Worm (Caenorhabditis elegans): ENCODE measurements around the gene ZK402.1.

ZK402.1 gene

ce11 chrX:1441602-1442183, 37.6 kb downstream of the ZK402.1 start:
- TF ChIP-seq elt-4 (tag; optimal IDR thresholded peaks at IDR 0.05) (peak; percentile 41), ceh-24 (tag; optimal IDR thresholded peaks at IDR 0.05) (no peak), tbx-7 (tag; optimal IDR thresholded peaks at IDR 0.05) (no peak)

- no peak for TF ChIP-seq pat-9 (tag; optimal IDR thresholded peaks at IDR 0.05)
- TF ChIP-seq Y22D7AL.16 (tag; optimal IDR thresholded peaks at IDR 0.05): peak; percentile 3
Observed at ce11 chrX:1443556-1444243, 39.6 kb downstream of the ZK402.1 start.

DNA sequence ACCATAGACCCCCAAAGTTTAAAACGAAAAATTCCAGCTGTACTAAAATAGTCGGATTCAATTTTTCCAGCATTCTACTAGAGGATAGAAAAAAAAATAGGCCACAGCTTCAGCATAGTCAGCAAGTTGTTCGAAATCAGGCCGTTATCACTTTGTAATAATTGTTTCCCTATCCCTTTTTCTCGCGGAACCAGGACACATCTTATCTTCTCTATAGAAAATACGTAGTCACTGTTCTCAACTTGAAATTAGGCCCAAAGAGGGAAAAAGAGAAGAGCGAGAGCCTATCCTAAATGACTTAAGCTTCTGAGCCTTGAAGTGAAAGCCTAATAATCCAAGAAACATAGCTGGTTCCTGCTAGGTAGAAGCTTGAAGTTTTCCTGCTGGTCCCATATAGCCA, 41.6 kb downstream of the ZK402.1 start:
- TF ChIP-seq ets-4 (tag; optimal IDR thresholded peaks at IDR 0.05) (no peak), gmeb-2 (tag; optimal IDR thresholded peaks at IDR 0.05) (no peak), ama-1 (optimal IDR thresholded peaks at IDR 0.05) (peak; percentile 2), F13H6.1 (tag; optimal IDR thresholded peaks at IDR 0.05) (no peak), ceh-24 (tag; optimal IDR thresholded peaks at IDR 0.05) (no peak), ceh-22 (tag; optimal IDR thresholded peaks at IDR 0.05) (no peak), ztf-16 (tag; optimal IDR thresholded peaks at IDR 0.05) (no peak)

DNA sequence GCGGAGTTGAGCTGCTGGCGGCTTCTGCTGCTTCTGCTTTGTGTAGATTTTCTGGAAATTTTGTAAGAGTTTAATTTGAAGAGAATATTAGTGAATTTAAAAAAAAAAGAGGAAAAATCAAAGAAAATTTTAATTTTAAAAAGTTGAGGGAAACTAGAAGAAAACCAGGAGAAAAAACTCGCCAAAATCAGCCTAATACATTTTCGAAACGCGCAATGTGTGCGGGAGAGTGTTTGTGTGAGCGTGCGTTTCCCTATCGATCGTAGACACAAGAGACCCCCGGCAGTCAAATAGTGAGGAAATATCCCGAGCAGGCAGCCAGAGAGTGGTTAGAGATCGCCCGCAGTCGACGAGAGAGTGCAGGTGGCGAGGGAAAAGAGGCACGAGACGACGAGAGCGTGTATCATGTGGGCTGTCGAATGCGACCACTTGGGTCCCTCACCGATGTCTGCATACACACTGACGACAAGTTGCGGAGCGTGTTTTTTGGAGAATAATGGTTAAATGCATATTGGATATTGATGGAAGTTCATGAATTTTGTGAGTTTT, 42.6 kb downstream of the ZK402.1 start, which contains the start of gene zfp-3:
TSS of gene zfp-3 (minus strand) at position 51 of the 549 bp plus-strand sequence.
- TF ChIP-seq ceh-48 (tag; optimal IDR thresholded peaks at IDR 0.05): peak; percentile 83
- no peak for TF ChIP-seq ttx-3 (tag; optimal IDR thresholded peaks at IDR 0.05)
- peak; percentile 25 for TF ChIP-seq unc-86 (tag; optimal IDR thresholded peaks at IDR 0.05)
- TF ChIP-seq ceh-22 (tag; optimal IDR thresholded peaks at IDR 0.05): no peak
- peak; percentile 29 for TF ChIP-seq lim-6 (tag; optimal IDR thresholded peaks at IDR 0.05)
- TF ChIP-seq nhr-11 (tag; optimal IDR thresholded peaks at IDR 0.05): no peak
- TF ChIP-seq hlh-8 (tag; optimal IDR thresholded peaks at IDR 0.05): peak; percentile 32
- TF ChIP-seq tbx-2 (tag; optimal IDR thresholded peaks at IDR 0.05): peak; percentile 79
- no peak for TF ChIP-seq fax-1 (tag; optimal IDR thresholded peaks at IDR 0.05)
- TF ChIP-seq syd-9 (tag; optimal IDR thresholded peaks at IDR 0.05): peak; percentile 42
- TF ChIP-seq sox-2 (GFP tag; IDR thresholded peaks at IDR 0.05): no peak
- no peak for TF ChIP-seq ceh-45 (GFP tag; IDR thresholded peaks at IDR 0.05)
- no peak for TF ChIP-seq odd-2 (tag; optimal IDR thresholded peaks at IDR 0.05)
- TF ChIP-seq pros-1 (tag; optimal IDR thresholded peaks at IDR 0.05): peak; percentile 75
- no peak for TF ChIP-seq hlh-6 (tag; optimal IDR thresholded peaks at IDR 0.05)
- TF ChIP-seq ceh-34 (tag; optimal IDR thresholded peaks at IDR 0.05): peak; percentile 87
- TF ChIP-seq pha-4 (tag; optimal IDR thresholded peaks at IDR 0.05): no peak
- no peak for TF ChIP-seq ahr-1 (tag; optimal IDR thresholded peaks at IDR 0.05)
- TF ChIP-seq dmd-4 (tag; optimal IDR thresholded peaks at IDR 0.05; ENCODE audit: borderline replicate concordance): peak; percentile 40
- peak; percentile 67 for TF ChIP-seq unc-55 (GFP tag; optimal IDR thresholded peaks at IDR 0.05)
- no peak for TF ChIP-seq lin-11 (tag; optimal IDR thresholded peaks at IDR 0.05)
- TF ChIP-seq zip-5 (tag; optimal IDR thresholded peaks at IDR 0.05): no peak
- peak; percentile 49 for TF ChIP-seq ama-1 (optimal IDR thresholded peaks at IDR 0.05)
- peak; percentile 91 for TF ChIP-seq dve-1 (tag; optimal IDR thresholded peaks at IDR 0.05)
- peak; percentile 53 for TF ChIP-seq pax-1 (tag; optimal IDR thresholded peaks at IDR 0.05)
- no peak for TF ChIP-seq che-1 (tag; optimal IDR thresholded peaks at IDR 0.05)
- TF ChIP-seq C38D4.7 (GFP tag; optimal IDR thresholded peaks at IDR 0.05): no peak
- TF ChIP-seq rnt-1 (tag; optimal IDR thresholded peaks at IDR 0.05): peak; percentile 67
- no peak for TF ChIP-seq elt-4 (tag; optimal IDR thresholded peaks at IDR 0.05)
- no peak for TF ChIP-seq ceh-19 (GFP tag; optimal IDR thresholded peaks at IDR 0.05)
- TF ChIP-seq ref-2 (tag; optimal IDR thresholded peaks at IDR 0.05): peak; percentile 86
- no peak for TF ChIP-seq mec-3 (tag; optimal IDR thresholded peaks at IDR 0.05; ENCODE audit: borderline replicate concordance)
- TF ChIP-seq ceh-9 (tag; optimal IDR thresholded peaks at IDR 0.05): no peak
- TF ChIP-seq F13H6.1 (tag; optimal IDR thresholded peaks at IDR 0.05): peak; percentile 82
- TF ChIP-seq ceh-14 (tag; optimal IDR thresholded peaks at IDR 0.05): peak; percentile 64
- peak; percentile 23 for TF ChIP-seq ceh-2 (tag; optimal IDR thresholded peaks at IDR 0.05)
- TF ChIP-seq Y22D7AL.16 (tag; optimal IDR thresholded peaks at IDR 0.05): no peak
- TF ChIP-seq ceh-6 (GFP tag; optimal IDR thresholded peaks at IDR 0.05): no peak
- TF ChIP-seq npax-4 (tag; optimal IDR thresholded peaks at IDR 0.05): no peak

Data from whole organism, late embryonic.